Fruit fly (Drosophila melanogaster): ENCODE measurements around the gene Pi4KIIIalpha.

The Pi4KIIIalpha gene

dm6 chrX:2581793-2582503 is 42.7 kb upstream of the Pi4KIIIalpha start (continued):
- peak; percentile 82 to 84 for TF ChIP-seq dpn (GFP tag; optimal IDR thresholded peaks at IDR 0.05)
- no peak for TF ChIP-seq MTF-1 (GFP tag; optimal IDR thresholded peaks at IDR 0.05; ENCODE audit: borderline replicate concordance)
- no peak for TF ChIP-seq sc (optimal IDR thresholded peaks at IDR 0.05)
- no peak for TF ChIP-seq sc (GFP tag; optimal IDR thresholded peaks at IDR 0.05)
- TF ChIP-seq CG10321 (GFP tag; IDR thresholded peaks at IDR 0.05), result peak; percentile 30; the same call in 1 of the 2 replicates
- TF ChIP-seq CG9609 (GFP tag; optimal IDR thresholded peaks at IDR 0.05), result peak; percentile 74
- TF ChIP-seq CG1603 (tag; optimal IDR thresholded peaks at IDR 0.05), result peak; percentile 78
- TF ChIP-seq da (GFP tag; optimal IDR thresholded peaks at IDR 0.05), result no peak
- peak; percentile 33 for TF ChIP-seq CrebB (tag; optimal IDR thresholded peaks at IDR 0.05)
- peak; percentile 62 for TF ChIP-seq Adf1 (GFP tag; IDR thresholded peaks at IDR 0.05)
- TF ChIP-seq z (GFP tag; IDR thresholded peaks at IDR 0.05), result peak; percentile 22; the same call in 1 of the 3 replicates
- peak; percentile 60 for TF ChIP-seq slp2 (GFP tag; optimal IDR thresholded peaks at IDR 0.05)
- no peak for TF ChIP-seq CG34224 (GFP tag; IDR thresholded peaks at IDR 0.05; ENCODE audit: partially characterized antibody)
- TF ChIP-seq Ravus (GFP tag; IDR thresholded peaks at IDR 0.05), result peak; percentile 51
- 0 out of 2 replicates have a peak, but pooled peaks have one; percentile 41 for TF ChIP-seq gsb (GFP tag; IDR thresholded peaks at IDR 0.05)
- TF ChIP-seq CG11398 (GFP tag; optimal IDR thresholded peaks at IDR 0.05), result peak; percentile 52
- TF ChIP-seq Hmx (GFP tag; optimal IDR thresholded peaks at IDR 0.05), result no peak
- no peak for TF ChIP-seq CG4360 (GFP tag; IDR thresholded peaks at IDR 0.05)
- TF ChIP-seq CG13287 (GFP tag; IDR thresholded peaks at IDR 0.05; ENCODE audit: partially characterized antibody), result no peak
- TF ChIP-seq Camta (GFP tag; optimal IDR thresholded peaks at IDR 0.05), result peak; percentile 46
- TF ChIP-seq Scr (GFP tag; IDR thresholded peaks at IDR 0.05; ENCODE audit: partially characterized antibody), result no peak
- TF ChIP-seq CG8478 (optimal IDR thresholded peaks at IDR 0.05), result no peak
- no peak for TF ChIP-seq CG2199 (GFP tag; IDR thresholded peaks at IDR 0.05)
- TF ChIP-seq pum (GFP tag; optimal IDR thresholded peaks at IDR 0.05), result peak; percentile 69
- TF ChIP-seq Xbp1 (GFP tag; optimal IDR thresholded peaks at IDR 0.05), result peak; percentile 77
- peak; percentile 77 for TF ChIP-seq dmrt99B (tag; optimal IDR thresholded peaks at IDR 0.05)
- TF ChIP-seq cad (GFP tag; optimal IDR thresholded peaks at IDR 0.05), result no peak
- no peak for TF ChIP-seq CG30020 (tag; optimal IDR thresholded peaks at IDR 0.05)
- TF ChIP-seq HLHmδ (GFP tag; optimal IDR thresholded peaks at IDR 0.05), result no peak
- TF ChIP-seq tio (GFP tag; optimal IDR thresholded peaks at IDR 0.05), result peak; percentile 64
- peak; percentile 61 for TF ChIP-seq Taf1 (GFP tag; IDR thresholded peaks at IDR 0.05)
- peak; percentile 78 for TF ChIP-seq CG3281 (GFP tag; optimal IDR thresholded peaks at IDR 0.05)
- TF ChIP-seq slou (GFP tag; optimal IDR thresholded peaks at IDR 0.05), result peak; percentile 53
- TF ChIP-seq jing (GFP tag; optimal IDR thresholded peaks at IDR 0.05), result peak; percentile 44
- TF ChIP-seq Asciz (GFP tag; optimal IDR thresholded peaks at IDR 0.05), result peak; percentile 32
- TF ChIP-seq ssp (GFP tag; IDR thresholded peaks at IDR 0.05), result peak; percentile 65
- TF ChIP-seq CG13296 (GFP tag; optimal IDR thresholded peaks at IDR 0.05), result peak; percentile 66
- TF ChIP-seq CG33213 (GFP tag; optimal IDR thresholded peaks at IDR 0.05), result peak; percentile 40
- no peak for TF ChIP-seq Doc3 (GFP tag; IDR thresholded peaks at IDR 0.05; ENCODE audit: partially characterized antibody)
- TF ChIP-seq Jarid2 (GFP tag; optimal IDR thresholded peaks at IDR 0.05), result peak; percentile 26
- TF ChIP-seq Neu2 (GFP tag; optimal IDR thresholded peaks at IDR 0.05; ENCODE audit: borderline replicate concordance), result no peak
- TF ChIP-seq CG17802 (tag; optimal IDR thresholded peaks at IDR 0.05), result no peak
- TF ChIP-seq CG6854 (GFP tag; optimal IDR thresholded peaks at IDR 0.05), result peak; percentile 78
